Worm (Caenorhabditis elegans): ENCODE data around the gene elpc-4.

DNA sequence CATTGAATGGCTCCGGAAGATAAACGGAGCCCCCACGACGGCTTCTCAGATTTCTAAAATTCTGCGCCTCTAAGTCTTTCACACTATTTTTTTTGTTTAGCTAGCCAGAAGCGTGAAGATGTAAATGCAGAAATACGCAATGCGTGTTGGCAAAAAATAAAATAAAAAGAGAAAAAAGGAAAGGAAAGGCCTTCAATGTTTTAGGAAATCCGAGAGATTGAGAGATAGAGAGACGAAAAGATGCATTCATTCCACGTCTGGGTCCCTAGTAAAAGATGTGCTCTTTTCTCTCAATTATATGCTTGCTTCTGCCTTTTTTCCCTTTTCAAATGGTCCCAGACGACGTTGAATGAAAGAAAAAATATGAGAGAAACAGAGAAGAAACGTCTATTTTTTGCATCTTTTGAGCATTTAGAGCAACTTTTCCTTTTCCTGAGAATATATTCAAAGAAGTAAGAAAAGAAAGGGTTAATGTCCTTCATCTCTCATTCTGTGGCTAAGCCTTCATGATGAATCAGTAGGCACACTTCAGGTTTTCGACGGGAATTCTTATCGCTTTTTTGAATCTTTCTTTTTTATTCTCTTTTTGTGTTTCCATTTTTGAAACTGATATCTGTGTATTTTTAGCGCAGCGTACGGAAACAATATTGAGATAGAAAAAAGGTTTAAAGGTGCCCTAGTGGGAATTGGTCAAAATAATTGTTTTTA, 24.0 kb downstream of the elpc-4 start:
- no peak for TF ChIP-seq ama-1 (optimal IDR thresholded peaks at IDR 0.05)
- TF ChIP-seq snpc-4 (tag; optimal IDR thresholded peaks at IDR 0.05), result no peak
- TF ChIP-seq attf-4 (tag; optimal IDR thresholded peaks at IDR 0.05), result no peak
- no peak for TF ChIP-seq nhr-76 (tag; optimal IDR thresholded peaks at IDR 0.05)
- no peak for TF ChIP-seq zip-11 (GFP tag; IDR thresholded peaks at IDR 0.05)
- no peak for TF ChIP-seq nhr-11 (tag; optimal IDR thresholded peaks at IDR 0.05)
- TF ChIP-seq zfp-3 (GFP tag; conservative IDR thresholded peaks at IDR 0.05), result no peak
- peak; percentile 89 for TF ChIP-seq fkh-10 (GFP tag; optimal IDR thresholded peaks at IDR 0.05)
- peak in 1 of 2 experiments; percentile 92 for TF ChIP-seq unc-62 (GFP tag; optimal IDR thresholded peaks at IDR 0.05 in 1 of 2)
- TF ChIP-seq unc-62 (tag; optimal IDR thresholded peaks at IDR 0.05), result no peak
- TF ChIP-seq php-3 (GFP tag; IDR thresholded peaks at IDR 0.05), result no peak
- TF ChIP-seq vab-7 (GFP tag; IDR thresholded peaks at IDR 0.05), result no peak
- no peak for TF ChIP-seq hmg-1.1 (GFP tag; IDR thresholded peaks at IDR 0.05)
- no peak for TF ChIP-seq zfp-2 (tag; optimal IDR thresholded peaks at IDR 0.05)

Measured in whole organism, L4 larva.